Fruit fly (Drosophila melanogaster) whole organism, embryonic: ENCODE results near the gene CG43293.
A peak's percentile ranks its signal among the peaks of the same experiment; 100 is the strongest.

Experiments
- ATbp ChIP-seq: fragments of 200-800 bp; sonication (Bioruptor generic); optimal IDR thresholded peaks from 2 replicates; lab custom pipeline; 2017; ENCODE audit warnings: missing biosample characterization, mild to moderate bottlenecking, missing genetic modification characterization, missing genetic modification reagents
- BEAF-32 ChIP-seq: fragments of 200-800 bp; sonication (Bioruptor generic); optimal IDR thresholded peaks from 3 replicates; lab custom pipeline; 2017; ENCODE audit warnings: missing biosample characterization, missing genetic modification characterization, mild to moderate bottlenecking, moderate library complexity, missing genetic modification reagents
- CG10267 ChIP-seq: fragments of 200-800 bp; sonication (Bioruptor generic); optimal IDR thresholded peaks from 2 replicates; lab custom pipeline; 2018; ENCODE audit warnings: missing biosample characterization, mild to moderate bottlenecking, missing genetic modification characterization, moderate library complexity
- CG10274 ChIP-seq: fragments of 200-800 bp; sonication (Bioruptor generic); optimal IDR thresholded peaks from 3 replicates; lab custom pipeline; 2017; ENCODE audit warnings: missing biosample characterization, mild to moderate bottlenecking, missing genetic modification characterization
- CG11696 ChIP-seq: fragments of 200-800 bp; sonication (Bioruptor generic); IDR thresholded peaks from 2 replicates; pipeline ENCODE4 v1.3.6; 2022; ENCODE audit warnings: missing biosample characterization, missing genetic modification characterization
- CG13287 ChIP-seq: fragments of 200-800 bp; sonication (Bioruptor generic); IDR thresholded peaks from 2 replicates; pipeline ENCODE4 v1.3.6; 2022; ENCODE audit warnings: missing biosample characterization, missing genetic modification characterization; ENCODE audit not compliant: partially characterized antibody
- CG13624 ChIP-seq: fragments of 200-800 bp; sonication (Bioruptor generic); optimal IDR thresholded peaks from 2 replicates; lab custom pipeline; 2016; ENCODE audit warnings: missing biosample characterization, missing genetic modification characterization
- CG16779 ChIP-seq: fragments of 200-800 bp; sonication (Bioruptor generic); IDR thresholded peaks from 2 replicates; pipeline ENCODE4 v1.3.6; 2022; ENCODE audit warnings: missing biosample characterization, missing genetic modification characterization
- CG16863 ChIP-seq: fragments of 200-800 bp; sonication (Bioruptor generic); optimal IDR thresholded peaks from 3 replicates; lab custom pipeline; 2016; ENCODE audit warnings: missing biosample characterization, missing genetic modification characterization
- CG18476 ChIP-seq: fragments of 200-800 bp; sonication (Bioruptor generic); optimal IDR thresholded peaks from 2 replicates; lab custom pipeline; 2016; ENCODE audit warnings: missing biosample characterization, mild to moderate bottlenecking, missing genetic modification characterization
- CG2129 ChIP-seq: fragments of 200-800 bp; sonication (Bioruptor generic); IDR thresholded peaks from 2 replicates; pipeline ENCODE4 v1.3.6; 2022; ENCODE audit warnings: missing biosample characterization, missing genetic modification characterization; ENCODE audit not compliant: partially characterized antibody
- CG31224 ChIP-seq: fragments of 200-800 bp; sonication (Bioruptor generic); IDR thresholded peaks from 2 replicates; pipeline ENCODE4 v1.3.6; 2022; ENCODE audit warnings: missing biosample characterization, missing genetic modification characterization
- CG31441 ChIP-seq: fragments of 200-800 bp; sonication (Bioruptor generic); IDR thresholded peaks from 2 replicates; pipeline ENCODE4 v1.3.6; 2022; ENCODE audit warnings: missing biosample characterization, missing genetic modification characterization
- CG4360 ChIP-seq: fragments of 200-800 bp; sonication (Bioruptor generic); IDR thresholded peaks from 2 replicates; pipeline ENCODE4 v1.3.6; 2022; ENCODE audit warnings: missing biosample characterization, missing genetic modification characterization
- CG4424 ChIP-seq: fragments of 200-800 bp; sonication (Bioruptor generic); optimal IDR thresholded peaks from 3 replicates; lab custom pipeline; 2016; ENCODE audit warnings: missing biosample characterization, missing genetic modification characterization
- CG4617 ChIP-seq: fragments of 200-800 bp; sonication (Bioruptor generic); optimal IDR thresholded peaks from 3 replicates; lab custom pipeline; 2016; ENCODE audit warnings: missing biosample characterization, missing genetic modification characterization, borderline replicate concordance
- CG6791 ChIP-seq: fragments of 200-800 bp; sonication (Bioruptor generic); IDR thresholded peaks from 3 replicates; pipeline ENCODE4 v1.3.6; 2022; ENCODE audit warnings: missing biosample characterization, missing genetic modification characterization; ENCODE audit not compliant: partially characterized antibody
- CG7987 ChIP-seq: fragments of 200-800 bp; sonication (Bioruptor generic); optimal IDR thresholded peaks from 2 replicates; lab custom pipeline; 2018; ENCODE audit warnings: missing biosample characterization, mild to moderate bottlenecking, missing genetic modification characterization, moderate library complexity
- CTCF ChIP-seq: fragments of 200-800 bp; sonication (Bioruptor generic); optimal IDR thresholded peaks from 2 replicates; lab custom pipeline; 2017; ENCODE audit warnings: missing biosample characterization, mild to moderate bottlenecking, missing genetic modification characterization, moderate library complexity
- D ChIP-seq, 2 experiments: fragments of 200-800 bp in 1 of 2; fragments of >200 bp in 1 of 2; sonication (Bioruptor generic) in 1 of 2; optimal IDR thresholded peaks; 2 replicates in 1 of 2; 3 replicates in 1 of 2; lab custom pipeline; 2017; ENCODE audit warnings: mild to moderate bottlenecking in 1 of 2, missing biosample characterization in 1 of 2, missing genetic modification characterization in 1 of 2, missing genetic modification reagents in 1 of 2
- Dad ChIP-seq: fragments of 200-800 bp; sonication (Bioruptor generic); optimal IDR thresholded peaks from 3 replicates; lab custom pipeline; 2016; ENCODE audit warnings: missing biosample characterization, missing genetic modification characterization
- Dip3 ChIP-seq: fragments of 200-800 bp; sonication (Bioruptor generic); optimal IDR thresholded peaks from 3 replicates; lab custom pipeline; 2016; ENCODE audit warnings: missing biosample characterization, missing genetic modification characterization
- E2f1 ChIP-seq: fragments of 200-800 bp; sonication (Bioruptor generic); IDR thresholded peaks from 2 replicates; pipeline ENCODE4 v1.3.6; 2022; ENCODE audit warnings: missing biosample characterization, missing genetic modification characterization
- Fer1 ChIP-seq: fragments of 200-800 bp; sonication (Bioruptor generic); optimal IDR thresholded peaks from 2 replicates; lab custom pipeline; 2017; ENCODE audit warnings: missing biosample characterization, mild to moderate bottlenecking, missing genetic modification characterization
- HmgZ ChIP-seq: fragments of 200-800 bp; sonication (Bioruptor generic); optimal IDR thresholded peaks from 2 replicates; lab custom pipeline; 2018; ENCODE audit warnings: missing biosample characterization, mild to moderate bottlenecking, missing genetic modification characterization
- Kr ChIP-seq: fragments of 200-800 bp; sonication (Bioruptor generic); optimal IDR thresholded peaks from 2 replicates; lab custom pipeline; 2017; ENCODE audit warnings: missing biosample characterization, mild to moderate bottlenecking, missing genetic modification characterization
- MESR4 ChIP-seq: fragments of 200-800 bp; sonication (Bioruptor generic); optimal IDR thresholded peaks from 2 replicates; lab custom pipeline; 2018; ENCODE audit warnings: missing biosample characterization, mild to moderate bottlenecking, missing genetic modification characterization, moderate library complexity
- NC2β ChIP-seq: fragments of 200-800 bp; sonication (Bioruptor generic); optimal IDR thresholded peaks from 2 replicates; lab custom pipeline; 2016; ENCODE audit warnings: missing biosample characterization, missing genetic modification characterization
- Sox102F ChIP-seq: fragments of 200-800 bp; sonication (Bioruptor generic); optimal IDR thresholded peaks from 2 replicates; lab custom pipeline; 2018; ENCODE audit warnings: missing biosample characterization, mild to moderate bottlenecking, missing genetic modification characterization, moderate library complexity
- Xbp1 ChIP-seq: fragments of 200-800 bp; sonication (Bioruptor generic); optimal IDR thresholded peaks from 3 replicates; lab custom pipeline; 2016; ENCODE audit warnings: missing biosample characterization, mild to moderate bottlenecking, missing genetic modification characterization
- chif ChIP-seq, 2 experiments: fragments of 200-800 bp; sonication (Bioruptor generic); optimal IDR thresholded peaks; 3 replicates each; lab custom pipeline; 2016; ENCODE audit warnings: missing biosample characterization in 2 of 2, missing genetic modification characterization in 2 of 2
- crc ChIP-seq: fragments of 200-800 bp; sonication (Bioruptor generic); optimal IDR thresholded peaks from 2 replicates; lab custom pipeline; 2016; ENCODE audit warnings: missing biosample characterization, missing genetic modification characterization
- croc ChIP-seq: fragments of 200-800 bp; sonication (Bioruptor generic); conservative IDR thresholded peaks from 3 replicates; pipeline ENCODE4 v1.3.6; 2022; ENCODE audit warnings: missing biosample characterization, missing genetic modification characterization
- dan ChIP-seq: fragments of 200-800 bp; sonication (Bioruptor generic); IDR thresholded peaks from 2 replicates; pipeline ENCODE4 v1.3.6; 2022; ENCODE audit warnings: missing biosample characterization, missing genetic modification characterization
- disco-r ChIP-seq: fragments of 200-800 bp; sonication (Bioruptor generic); optimal IDR thresholded peaks from 2 replicates; lab custom pipeline; 2016; ENCODE audit warnings: missing biosample characterization, missing genetic modification characterization
- fd64A ChIP-seq: fragments of 200-800 bp; sonication (Bioruptor generic); optimal IDR thresholded peaks from 3 replicates; lab custom pipeline; 2018; ENCODE audit warnings: missing biosample characterization, mild to moderate bottlenecking, missing genetic modification characterization
- gfzf ChIP-seq: fragments of 200-800 bp; sonication (Bioruptor generic); optimal IDR thresholded peaks from 2 replicates; lab custom pipeline; 2016; ENCODE audit warnings: missing biosample characterization, mild to moderate bottlenecking, missing genetic modification characterization, moderate library complexity
- gsb-n ChIP-seq: fragments of 200-800 bp; sonication (Bioruptor generic); optimal IDR thresholded peaks from 3 replicates; lab custom pipeline; 2018; ENCODE audit warnings: missing biosample characterization, mild to moderate bottlenecking, missing genetic modification characterization
- insv ChIP-seq, 2 experiments: fragments of 200-800 bp; sonication (Bioruptor generic); optimal IDR thresholded peaks; 3 replicates each; lab custom pipeline; 2016 to 2018; ENCODE audit warnings: missing biosample characterization in 2 of 2, missing genetic modification characterization in 2 of 2
- jing ChIP-seq: fragments of 200-800 bp; sonication (Bioruptor generic); optimal IDR thresholded peaks from 2 replicates; lab custom pipeline; 2018; ENCODE audit warnings: missing biosample characterization, mild to moderate bottlenecking, missing genetic modification characterization
- klu ChIP-seq: fragments of 200-800 bp; sonication (Bioruptor generic); IDR thresholded peaks from 2 replicates; pipeline ENCODE4 v1.3.6; 2022; ENCODE audit warnings: missing biosample characterization, missing genetic modification characterization
- nerfin-1 ChIP-seq: fragments of 200-800 bp; sonication (Bioruptor generic); optimal IDR thresholded peaks from 3 replicates; lab custom pipeline; 2019; ENCODE audit warnings: missing biosample characterization, mild to moderate bottlenecking, missing genetic modification characterization, moderate library complexity
- onecut ChIP-seq: fragments of 200-800 bp; sonication (Bioruptor generic); IDR thresholded peaks from 2 replicates; pipeline ENCODE4 v1.3.6; 2022; ENCODE audit warnings: missing biosample characterization, missing genetic modification characterization
- peb ChIP-seq: fragments of 200-800 bp; sonication (Bioruptor generic); IDR thresholded peaks from 2 replicates; pipeline ENCODE4 v1.3.6; 2022; ENCODE audit warnings: missing biosample characterization, missing genetic modification characterization
- pros ChIP-seq: fragments of 200-800 bp; sonication (Bioruptor generic); optimal IDR thresholded peaks from 3 replicates; lab custom pipeline; 2019; ENCODE audit warnings: missing biosample characterization, mild to moderate bottlenecking, missing genetic modification characterization, moderate library complexity
- slbo ChIP-seq: fragments of 200-800 bp; sonication (Bioruptor generic); IDR thresholded peaks from 2 replicates; pipeline ENCODE4 v1.3.6; 2022; ENCODE audit warnings: missing biosample characterization, missing genetic modification characterization
- slou ChIP-seq: fragments of 200-800 bp; sonication (Bioruptor generic); optimal IDR thresholded peaks from 3 replicates; lab custom pipeline; 2016; ENCODE audit warnings: missing biosample characterization, missing genetic modification characterization
- slp2 ChIP-seq: fragments of 200-800 bp; sonication (Bioruptor generic); optimal IDR thresholded peaks from 2 replicates; lab custom pipeline; 2016; ENCODE audit warnings: missing biosample characterization, missing genetic modification characterization
- vfl ChIP-seq: fragments of 200-800 bp; sonication (Bioruptor generic); optimal IDR thresholded peaks from 2 replicates; lab custom pipeline; 2016; ENCODE audit warnings: missing biosample characterization, missing genetic modification characterization

CG43293 gene

dm6 chr3L:6192822-6193555 is 8.0 kb downstream of the CG43293 start, which contains the start of the genes Sf3b6 and Tnpo (continued):
- TF ChIP-seq slp2 (GFP tag; lab: Kevin White, UChicago) (peak; percentile 31), vfl (peak; percentile 65), CG2129 (GFP tag; lab: Robert Waterston, UW) (peak; percentile 52), CG6791 (peak; percentile 43; the same call in 1 of the 3 replicates), CG4617 (peak; percentile 77), CTCF (GFP tag; lab: Kevin White, UChicago) (no peak), CG4424 (peak; percentile 89), gsb-n (no peak), CG7987 (peak; percentile 2), CG31441 (GFP tag; lab: Robert Waterston, UW) (no peak), pros (GFP tag; lab: Kevin White, UChicago) (no peak), NC2β (GFP tag; lab: Kevin White, UChicago) (peak; percentile 58), klu (GFP tag; lab: Robert Waterston, UW) (peak; percentile 85), gfzf (peak; percentile 79), CG4360 (no peak), peb (GFP tag; lab: Robert Waterston, UW) (peak; percentile 70), Fer1 (GFP tag; lab: Kevin White, UChicago) (peak; percentile 70), MESR4 (GFP tag; lab: Kevin White, UChicago) (peak; percentile 53), slou (GFP tag; lab: Kevin White, UChicago) (peak; percentile 82), fd64A (GFP tag; lab: Kevin White, UChicago) (no peak), dan (GFP tag; lab: Robert Waterston, UW) (peak; percentile 49; the same call in 1 of the 2 replicates), D (optimal IDR thresholded peaks at IDR 0.05; lab: Kevin White, UChicago) (no peak), D (GFP tag; optimal IDR thresholded peaks at IDR 0.05; lab: Kevin White, UChicago) (peak; percentile 68), nerfin-1 (tag; lab: Kevin White, UChicago) (peak; percentile 67), chif (GFP tag; optimal IDR thresholded peaks at IDR 0.05; lab: Kevin White, UChicago) (peak; percentile 49 to 74), crc (no peak), CG10267 (tag; lab: Kevin White, UChicago) (peak; percentile 80), croc (peak; percentile 73), CG13287 (peak; percentile 61), CG10274 (GFP tag; lab: Kevin White, UChicago) (peak; percentile 80), BEAF-32 (peak; percentile 89), jing (GFP tag; lab: Kevin White, UChicago) (no peak), CG11696 (GFP tag; lab: Robert Waterston, UW) (peak; percentile 31; the same call in 1 of the 2 replicates), Xbp1 (peak; percentile 90), Sox102F (GFP tag; lab: Kevin White, UChicago) (no peak), ATbp (GFP tag; lab: Kevin White, UChicago) (no peak), CG16779 (no peak), onecut (GFP tag; lab: Robert Waterston, UW) (no peak), E2f1 (GFP tag; lab: Robert Waterston, UW) (peak; percentile 79), Dip3 (GFP tag; lab: Kevin White, UChicago) (peak; percentile 77), CG13624 (GFP tag; lab: Kevin White, UChicago) (peak; percentile 51), slbo (GFP tag; lab: Robert Waterston, UW) (peak; percentile 92), disco-r (GFP tag; lab: Kevin White, UChicago) (peak; percentile 33), CG18476 (GFP tag; lab: Kevin White, UChicago) (peak; percentile 67), CG16863 (GFP tag; lab: Kevin White, UChicago) (peak; percentile 62), HmgZ (tag; lab: Kevin White, UChicago) (peak; percentile 66), CG31224 (GFP tag; lab: Robert Waterston, UW) (peak; percentile 81), Dad (GFP tag; lab: Kevin White, UChicago) (peak; percentile 12), insv (GFP tag; optimal IDR thresholded peaks at IDR 0.05; lab: Kevin White, UChicago) (peak in 1 of 2 experiments; percentile 52), Kr (GFP tag; lab: Kevin White, UChicago) (no peak)
